Fruit fly (Drosophila melanogaster) whole organism, embryonic: ENCODE measurements around the gene ppk7.

Experiments used
- B-H1 ChIP-seq: fragments of 200-800 bp; sonication (Bioruptor generic); IDR thresholded peaks from 3 replicates; pipeline ENCODE4 v1.3.6; 2022; ENCODE audit warnings: missing biosample characterization, missing genetic modification characterization
- Bgb ChIP-seq: fragments of 200-800 bp; sonication (Bioruptor generic); IDR thresholded peaks from 2 replicates; pipeline ENCODE4 v1.3.6; 2022; ENCODE audit warnings: missing biosample characterization, missing genetic modification characterization; ENCODE audit not compliant: partially characterized antibody
- CG11504 ChIP-seq: fragments of 200-800 bp; sonication (Bioruptor generic); optimal IDR thresholded peaks from 3 replicates; lab custom pipeline; 2019; ENCODE audit warnings: missing biosample characterization, mild to moderate bottlenecking, missing genetic modification characterization, moderate library complexity
- CG11696 ChIP-seq: fragments of 200-800 bp; sonication (Bioruptor generic); IDR thresholded peaks from 2 replicates; pipeline ENCODE4 v1.3.6; 2022; ENCODE audit warnings: missing biosample characterization, missing genetic modification characterization
- CG12155 ChIP-seq: fragments of 200-800 bp; sonication (Bioruptor generic); optimal IDR thresholded peaks from 3 replicates; lab custom pipeline; 2016; ENCODE audit warnings: missing biosample characterization, missing genetic modification characterization
- CG13894 ChIP-seq: fragments of 200-800 bp; sonication (Bioruptor generic); optimal IDR thresholded peaks from 3 replicates; lab custom pipeline; 2018; ENCODE audit warnings: missing biosample characterization, mild to moderate bottlenecking, missing genetic modification characterization, moderate library complexity
- CG14710 ChIP-seq: fragments of 200-800 bp; sonication (Bioruptor generic); optimal IDR thresholded peaks from 3 replicates; lab custom pipeline; 2019; ENCODE audit warnings: missing biosample characterization, mild to moderate bottlenecking, missing genetic modification characterization, moderate library complexity
- CG15269 ChIP-seq: fragments of 200-800 bp; sonication (Bioruptor generic); optimal IDR thresholded peaks from 2 replicates; lab custom pipeline; 2018; ENCODE audit warnings: missing biosample characterization, mild to moderate bottlenecking, missing genetic modification characterization, moderate library complexity
- CG1603 ChIP-seq: fragments of 200-800 bp; sonication (Bioruptor generic); optimal IDR thresholded peaks from 2 replicates; lab custom pipeline; 2019; ENCODE audit warnings: missing biosample characterization, mild to moderate bottlenecking, missing genetic modification characterization, moderate library complexity
- CG17359 ChIP-seq: fragments of 200-800 bp; sonication (Bioruptor generic); optimal IDR thresholded peaks from 3 replicates; lab custom pipeline; 2018; ENCODE audit warnings: missing biosample characterization, mild to moderate bottlenecking, missing genetic modification characterization, moderate library complexity
- CG18262 ChIP-seq: fragments of 200-800 bp; optimal IDR thresholded peaks from 3 replicates; lab custom pipeline; 2019; ENCODE audit warnings: missing biosample characterization, mild to moderate bottlenecking, missing genetic modification characterization, moderate library complexity
- CG18599 ChIP-seq: fragments of 200-800 bp; sonication (Bioruptor generic); optimal IDR thresholded peaks from 3 replicates; lab custom pipeline; 2017; ENCODE audit warnings: missing biosample characterization, missing genetic modification characterization, mild to moderate bottlenecking, moderate library complexity, missing genetic modification reagents
- CG2712 ChIP-seq: fragments of 200-800 bp; optimal IDR thresholded peaks from 3 replicates; lab custom pipeline; 2019; ENCODE audit warnings: missing biosample characterization, mild to moderate bottlenecking, missing genetic modification characterization, moderate library complexity
- CG32767 ChIP-seq: fragments of 200-800 bp; sonication (Bioruptor generic); IDR thresholded peaks from 2 replicates; pipeline ENCODE4 v1.3.6; 2022; ENCODE audit warnings: missing biosample characterization, missing genetic modification characterization
- CG3847 ChIP-seq: fragments of 200-800 bp; sonication (Bioruptor generic); IDR thresholded peaks from 2 replicates; pipeline ENCODE4 v1.3.6; 2022; ENCODE audit warnings: missing biosample characterization, missing genetic modification characterization
- CG4707 ChIP-seq: fragments of 200-800 bp; sonication (Bioruptor generic); optimal IDR thresholded peaks from 2 replicates; lab custom pipeline; 2018; ENCODE audit warnings: missing biosample characterization, mild to moderate bottlenecking, missing genetic modification characterization, moderate library complexity
- CG7839 ChIP-seq: fragments of 200-800 bp; sonication (Bioruptor generic); optimal IDR thresholded peaks from 3 replicates; lab custom pipeline; 2018; ENCODE audit warnings: missing biosample characterization, mild to moderate bottlenecking, missing genetic modification characterization, moderate library complexity
- CG8359 ChIP-seq: fragments of 200-800 bp; sonication (Bioruptor generic); optimal IDR thresholded peaks from 2 replicates; lab custom pipeline; 2017; ENCODE audit warnings: missing biosample characterization, mild to moderate bottlenecking, missing genetic modification characterization, borderline replicate concordance
- CG9215 ChIP-seq: fragments of 200-800 bp; sonication (Bioruptor generic); IDR thresholded peaks from 2 replicates; pipeline ENCODE4 v1.3.6; 2022; ENCODE audit warnings: missing biosample characterization, missing genetic modification characterization
- CHES-1-like ChIP-seq: fragments of 200-800 bp; sonication (Bioruptor generic); optimal IDR thresholded peaks from 2 replicates; lab custom pipeline; 2016; ENCODE audit warnings: missing biosample characterization, missing genetic modification characterization
- D19A ChIP-seq: fragments of 200-800 bp; optimal IDR thresholded peaks from 3 replicates; lab custom pipeline; 2019; ENCODE audit warnings: missing biosample characterization, mild to moderate bottlenecking, missing genetic modification characterization, moderate library complexity
- Fer2 ChIP-seq: fragments of 200-800 bp; sonication (Bioruptor generic); optimal IDR thresholded peaks from 2 replicates; lab custom pipeline; 2018; ENCODE audit warnings: missing biosample characterization, mild to moderate bottlenecking, missing genetic modification characterization, moderate library complexity
- Hey ChIP-seq: fragments of 200-800 bp; sonication (Bioruptor generic); optimal IDR thresholded peaks from 3 replicates; lab custom pipeline; 2018; ENCODE audit warnings: missing biosample characterization, mild to moderate bottlenecking, missing genetic modification characterization
- Meics ChIP-seq: fragments of 200-800 bp; sonication (Bioruptor generic); optimal IDR thresholded peaks from 2 replicates; lab custom pipeline; 2017; ENCODE audit warnings: missing biosample characterization, mild to moderate bottlenecking, missing genetic modification characterization
- NC2α ChIP-seq: fragments of 200-800 bp; sonication (Bioruptor generic); optimal IDR thresholded peaks from 2 replicates; lab custom pipeline; 2016; ENCODE audit warnings: missing biosample characterization, missing genetic modification characterization
- Oli ChIP-seq: fragments of 200-800 bp; sonication (Bioruptor generic); optimal IDR thresholded peaks from 2 replicates; lab custom pipeline; 2018; ENCODE audit warnings: missing biosample characterization, mild to moderate bottlenecking, missing genetic modification characterization, moderate library complexity
- Ptx1 ChIP-seq: fragments of 200-800 bp; sonication (Bioruptor generic); IDR thresholded peaks from 2 replicates; pipeline ENCODE4 v1.3.6; 2022; ENCODE audit warnings: missing biosample characterization, missing genetic modification characterization
- Ssrp ChIP-seq: fragments of 200-800 bp; sonication (Bioruptor generic); optimal IDR thresholded peaks from 2 replicates; lab custom pipeline; 2018; ENCODE audit warnings: missing biosample characterization, mild to moderate bottlenecking, missing genetic modification characterization, moderate library complexity
- Xrp1 ChIP-seq: fragments of 200-800 bp; sonication (Bioruptor generic); IDR thresholded peaks from 2 replicates; pipeline ENCODE4 v1.3.6; 2022; ENCODE audit warnings: missing biosample characterization, missing genetic modification characterization
- bsh ChIP-seq, 2 experiments: fragments of 200-800 bp; sonication (Bioruptor generic); optimal IDR thresholded peaks; 2 replicates each; lab custom pipeline; 2017 to 2018; ENCODE audit warnings: mild to moderate bottlenecking in 2 of 2, missing biosample characterization in 2 of 2, missing genetic modification characterization in 2 of 2, moderate library complexity in 1 of 2
- chinmo ChIP-seq: fragments of 200-800 bp; sonication (Bioruptor generic); IDR thresholded peaks from 4 replicates; pipeline ENCODE4 v1.3.6; 2022; ENCODE audit warnings: missing biosample characterization, missing genetic modification characterization; ENCODE audit not compliant: partially characterized antibody
- dmrt99B ChIP-seq: fragments of 200-800 bp; sonication (Bioruptor generic); optimal IDR thresholded peaks from 2 replicates; lab custom pipeline; 2018; ENCODE audit warnings: missing biosample characterization, mild to moderate bottlenecking, missing genetic modification characterization, moderate library complexity
- fru ChIP-seq: fragments of >200 bp; optimal IDR thresholded peaks from 2 replicates; lab custom pipeline; 2017
- h ChIP-seq: fragments of >200 bp; optimal IDR thresholded peaks from 2 replicates; lab custom pipeline; 2017
- lab ChIP-seq: fragments of 200-800 bp; sonication (Bioruptor generic); optimal IDR thresholded peaks from 3 replicates; lab custom pipeline; 2017; ENCODE audit warnings: missing biosample characterization, missing genetic modification characterization, mild to moderate bottlenecking, moderate library complexity, missing genetic modification reagents
- nerfin-1 ChIP-seq: fragments of 200-800 bp; sonication (Bioruptor generic); optimal IDR thresholded peaks from 3 replicates; lab custom pipeline; 2019; ENCODE audit warnings: missing biosample characterization, mild to moderate bottlenecking, missing genetic modification characterization, moderate library complexity
- onecut ChIP-seq: fragments of 200-800 bp; sonication (Bioruptor generic); IDR thresholded peaks from 2 replicates; pipeline ENCODE4 v1.3.6; 2022; ENCODE audit warnings: missing biosample characterization, missing genetic modification characterization
- phol ChIP-seq: fragments of 200-800 bp; sonication (Bioruptor generic); optimal IDR thresholded peaks from 3 replicates; lab custom pipeline; 2018; ENCODE audit warnings: missing biosample characterization, mild to moderate bottlenecking, missing genetic modification characterization, moderate library complexity
- pnt ChIP-seq: fragments of 200-800 bp; sonication (Bioruptor generic); optimal IDR thresholded peaks from 3 replicates; lab custom pipeline; 2016; ENCODE audit warnings: missing biosample characterization, missing genetic modification characterization
- pros ChIP-seq: fragments of 200-800 bp; sonication (Bioruptor generic); optimal IDR thresholded peaks from 3 replicates; lab custom pipeline; 2019; ENCODE audit warnings: missing biosample characterization, mild to moderate bottlenecking, missing genetic modification characterization, moderate library complexity
- ranshi ChIP-seq: fragments of 200-800 bp; sonication (Bioruptor generic); IDR thresholded peaks from 2 replicates; pipeline ENCODE4 v1.3.6; 2022; ENCODE audit warnings: missing biosample characterization, missing genetic modification characterization
- row ChIP-seq: fragments of 200-800 bp; sonication (Bioruptor generic); IDR thresholded peaks from 3 replicates; pipeline ENCODE4 v1.3.6; 2022; ENCODE audit warnings: missing biosample characterization, missing genetic modification characterization
- sna ChIP-seq: fragments of 200-800 bp; sonication (Bioruptor generic); IDR thresholded peaks from 2 replicates; pipeline ENCODE4 v1.3.6; 2022; ENCODE audit warnings: missing biosample characterization, missing genetic modification characterization; ENCODE audit not compliant: partially characterized antibody
- stwl ChIP-seq: fragments of 200-800 bp; sonication (Bioruptor generic); optimal IDR thresholded peaks from 3 replicates; lab custom pipeline; 2018; ENCODE audit warnings: missing biosample characterization, mild to moderate bottlenecking, missing genetic modification characterization, moderate library complexity
- toy ChIP-seq: fragments of 200-800 bp; sonication (Bioruptor generic); IDR thresholded peaks from 2 replicates; pipeline ENCODE4 v1.3.6; 2022; ENCODE audit warnings: missing biosample characterization, missing genetic modification characterization
- z ChIP-seq: fragments of 200-800 bp; sonication (Bioruptor generic); IDR thresholded peaks from 3 replicates; pipeline ENCODE4 v1.3.6; 2022; ENCODE audit warnings: missing biosample characterization, missing genetic modification characterization

The ppk7 gene

dm6 chr2L:6323536-6324385 is 30.4 kb downstream of the ppk7 start, which contains the start of gene PDZ-GEF (continued):
- TF ChIP-seq Bgb (GFP tag; lab: Robert Waterston, UW) = peak; percentile 54
- TF ChIP-seq bsh (GFP tag; optimal IDR thresholded peaks at IDR 0.05; lab: Kevin White, UChicago) = peak in 1 of 2 experiments; percentile 47
- TF ChIP-seq CHES-1-like (GFP tag; lab: Kevin White, UChicago) = peak; percentile 69
- peak; percentile 45 for TF ChIP-seq phol (tag; lab: Kevin White, UChicago)
- TF ChIP-seq CG2712 (tag; lab: Kevin White, UChicago) = peak; percentile 67
- TF ChIP-seq, all 482 proteins: peak for 214

dm6 chr2L:6319068-6319467 is 35.1 kb downstream of the ppk7 start:
- no peak for TF ChIP-seq Ssrp (tag; lab: Kevin White, UChicago)
- no peak for TF ChIP-seq CG13894
- no peak for TF ChIP-seq CG8359
- TF ChIP-seq z = peak; percentile 72
- TF ChIP-seq Hey = peak; percentile 76
- no peak for TF ChIP-seq CG11696 (GFP tag; lab: Robert Waterston, UW)
- TF ChIP-seq nerfin-1 (tag; lab: Kevin White, UChicago) = peak; percentile 3
- peak; percentile 71 for TF ChIP-seq pros (GFP tag; lab: Kevin White, UChicago)
- TF ChIP-seq stwl (tag; lab: Kevin White, UChicago) = peak; percentile 2
- 0 out of 4 replicates have a peak, but pooled peaks have one; percentile 13 for TF ChIP-seq chinmo (GFP tag; lab: Robert Waterston, UW)
- TF ChIP-seq CG1603 (tag; lab: Kevin White, UChicago) = peak; percentile 20
- no peak for TF ChIP-seq pnt (GFP tag; lab: Kevin White, UChicago)
- no peak for TF ChIP-seq toy (GFP tag; lab: Robert Waterston, UW)

dm6 chr2L:6309879-6310278 is 44.3 kb downstream of the ppk7 start:
- TF ChIP-seq Meics (GFP tag; lab: Kevin White, UChicago) (peak; percentile 12), Oli (tag; lab: Kevin White, UChicago) (peak; percentile 6), NC2α (GFP tag; lab: Kevin White, UChicago) (no peak), Fer2 (tag; lab: Kevin White, UChicago) (no peak), lab (GFP tag; lab: Kevin White, UChicago) (peak; percentile 57), B-H1 (GFP tag; lab: Robert Waterston, UW) (no peak), row (GFP tag; lab: Robert Waterston, UW) (0 out of 3 replicates have a peak, but pooled peaks have one; percentile 23), ranshi (GFP tag; lab: Robert Waterston, UW) (no peak), fru (lab: Kevin White, UChicago) (no peak), D19A (tag; lab: Kevin White, UChicago) (peak; percentile 9), CG17359 (tag; lab: Kevin White, UChicago) (peak; percentile 39), CG32767 (no peak), CG14710 (tag; lab: Kevin White, UChicago) (peak; percentile 22), h (no peak), CG3847 (no peak), CG15269 (tag; lab: Kevin White, UChicago) (peak; percentile 5), CG12155 (GFP tag; lab: Kevin White, UChicago) (no peak), CG18262 (tag; lab: Kevin White, UChicago) (peak; percentile 47), CG18599 (GFP tag; lab: Kevin White, UChicago) (peak; percentile 70), CG7839 (peak; percentile 46), CG4707 (GFP tag; lab: Kevin White, UChicago) (no peak), Xrp1 (GFP tag; lab: Robert Waterston, UW) (0 out of 2 replicates have a peak, but pooled peaks have one; percentile 34), sna (GFP tag; lab: Robert Waterston, UW) (no peak), CG9215 (GFP tag; lab: Robert Waterston, UW) (no peak), Ptx1 (0 out of 2 replicates have a peak, but pooled peaks have one; percentile 14), onecut (no peak), dmrt99B (tag; lab: Kevin White, UChicago) (peak; percentile 61), CG11504 (tag; lab: Kevin White, UChicago) (peak; percentile 50)
